Fruit fly (Drosophila melanogaster): ENCODE measurements around the gene Srp54.

Srp54 gene

dm6 chr2L:9947738-9948519 is 35.2 kb downstream of the Srp54 start:
- TF ChIP-seq ttk (GFP tag; IDR thresholded peaks at IDR 0.05) (no peak), CG34376 (GFP tag; optimal IDR thresholded peaks at IDR 0.05) (peak; percentile 69), CG3995 (GFP tag; optimal IDR thresholded peaks at IDR 0.05) (peak; percentile 13), bab2 (GFP tag; optimal IDR thresholded peaks at IDR 0.05) (no peak), Med (GFP tag) (peak; percentile 56), Ets97D (GFP tag; optimal IDR thresholded peaks at IDR 0.05) (no peak), CG4854 (GFP tag; optimal IDR thresholded peaks at IDR 0.05) (no peak), CG2199 (GFP tag; IDR thresholded peaks at IDR 0.05) (peak; percentile 75; the same call in 1 of the 3 replicates), Ets65A (GFP tag) (no peak), ato (GFP tag; IDR thresholded peaks at IDR 0.05; ENCODE audit: partially characterized antibody) (no peak), Meics (GFP tag; optimal IDR thresholded peaks at IDR 0.05) (peak; percentile 9), her (GFP tag; optimal IDR thresholded peaks at IDR 0.05) (no peak), dan (GFP tag; IDR thresholded peaks at IDR 0.05) (no peak), lola (GFP tag; optimal IDR thresholded peaks at IDR 0.05) (no peak), CG3065 (GFP tag; optimal IDR thresholded peaks at IDR 0.05) (no peak), dm (GFP tag; optimal IDR thresholded peaks at IDR 0.05) (no peak), C15 (GFP tag; IDR thresholded peaks at IDR 0.05) (no peak), exex (tag; optimal IDR thresholded peaks at IDR 0.05) (peak; percentile 84), row (GFP tag; IDR thresholded peaks at IDR 0.05) (peak; percentile 60), Blimp-1 (GFP tag; optimal IDR thresholded peaks at IDR 0.05) (peak; percentile 33), CG18764 (GFP tag; optimal IDR thresholded peaks at IDR 0.05) (no peak), Hr3 (GFP tag; optimal IDR thresholded peaks at IDR 0.05) (no peak), CG8281 (tag; optimal IDR thresholded peaks at IDR 0.05) (no peak), CG10274 (GFP tag; optimal IDR thresholded peaks at IDR 0.05) (no peak), CG8944 (GFP tag; optimal IDR thresholded peaks at IDR 0.05) (no peak), sr (GFP tag; IDR thresholded peaks at IDR 0.05) (no peak), rib (GFP tag; IDR thresholded peaks at IDR 0.05) (peak; percentile 47; the same call in 1 of the 2 replicates), CG14050 (GFP tag; IDR thresholded peaks at IDR 0.05) (no peak), ara (GFP tag; IDR thresholded peaks at IDR 0.05) (no peak), MBD-R2 (GFP tag; IDR thresholded peaks at IDR 0.05) (peak; percentile 15; the same call in 1 of the 2 replicates), Doc3 (GFP tag; IDR thresholded peaks at IDR 0.05; ENCODE audit: partially characterized antibody) (no peak), CG4730 (GFP tag; IDR thresholded peaks at IDR 0.05) (no peak), gfzf (GFP tag; optimal IDR thresholded peaks at IDR 0.05) (no peak), HmgZ (tag; optimal IDR thresholded peaks at IDR 0.05) (peak; percentile 8), B-H2 (GFP tag; optimal IDR thresholded peaks at IDR 0.05) (peak; percentile 39), CG8290 (GFP tag; optimal IDR thresholded peaks at IDR 0.05) (no peak), CG8290 (tag; optimal IDR thresholded peaks at IDR 0.05) (peak in 1 of 2 experiments; percentile 57), hkb (optimal IDR thresholded peaks at IDR 0.05) (no peak), hkb (GFP tag; IDR thresholded peaks at IDR 0.05) (no peak), pnt (GFP tag; optimal IDR thresholded peaks at IDR 0.05) (no peak), Ada2b (GFP tag; IDR thresholded peaks at IDR 0.05) (no peak), CG10267 (tag; optimal IDR thresholded peaks at IDR 0.05) (no peak), en (GFP tag; optimal IDR thresholded peaks at IDR 0.05) (no peak), grn (GFP tag; optimal IDR thresholded peaks at IDR 0.05) (peak; percentile 66), CG11723 (GFP tag; optimal IDR thresholded peaks at IDR 0.05) (no peak), D19A (tag; optimal IDR thresholded peaks at IDR 0.05) (no peak), Nf-YB (GFP tag; optimal IDR thresholded peaks at IDR 0.05) (no peak), CG13296 (GFP tag; optimal IDR thresholded peaks at IDR 0.05) (no peak), kah (GFP tag; optimal IDR thresholded peaks at IDR 0.05) (no peak), Vsx1 (GFP tag; optimal IDR thresholded peaks at IDR 0.05) (no peak), crc (GFP tag; optimal IDR thresholded peaks at IDR 0.05) (no peak)

Data from whole organism, embryonic.